Worm (Caenorhabditis elegans): Measurements from ENCODE around the gene F07G11.4.

DNA sequence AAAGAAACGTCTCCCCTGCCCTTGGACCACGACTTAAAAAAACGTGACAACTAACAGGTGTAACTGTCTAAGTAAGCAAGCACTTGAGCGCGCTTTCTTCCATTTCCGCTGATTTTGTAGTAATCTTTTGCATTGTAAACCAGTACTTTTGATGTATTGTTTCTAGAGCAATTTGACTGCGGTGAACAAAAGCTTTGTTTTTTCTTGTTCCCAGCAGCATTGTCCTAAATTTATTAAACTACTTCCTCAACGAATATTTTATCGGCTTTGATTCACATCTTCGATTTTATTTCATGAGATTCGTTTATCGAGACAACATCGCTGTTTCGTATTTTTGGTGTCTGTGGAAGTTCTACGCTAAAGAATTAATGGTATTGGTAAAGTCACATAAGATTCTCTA, 6.5 kb downstream of the F07G11.4 start, which contains the start of gene C13A2.1:
- TF ChIP-seq F33H1.4 (GFP tag; IDR thresholded peaks at IDR 0.05) (no peak), let-607 (tag; optimal IDR thresholded peaks at IDR 0.05) (no peak), attf-6 (GFP tag; IDR thresholded peaks at IDR 0.05) (no peak), ekl-4 (GFP tag; IDR thresholded peaks at IDR 0.05) (no peak), sdz-38 (tag; optimal IDR thresholded peaks at IDR 0.05) (no peak), nfya-1 (tag; optimal IDR thresholded peaks at IDR 0.05; ENCODE audit: borderline replicate concordance, insufficient read depth) (no peak), hmg-1.2 (GFP tag; IDR thresholded peaks at IDR 0.05) (no peak), pha-4 (tag; optimal IDR thresholded peaks at IDR 0.05) (no peak), mxl-1 (tag; optimal IDR thresholded peaks at IDR 0.05) (no peak), unc-62 (GFP tag; optimal IDR thresholded peaks at IDR 0.05) (no peak), B0261.1 (tag; optimal IDR thresholded peaks at IDR 0.05) (no peak)
